Worm (Caenorhabditis elegans) whole organism, L1 larva: ENCODE measurements around the gene str-106.

Experiments used
- ceh-90 ChIP-seq: sonication (generic microtip); optimal IDR thresholded peaks from 2 replicates; lab custom pipeline; 2016; ENCODE audit warnings: missing genetic modification characterization, missing compliant biosample characterization
- egl-27 ChIP-seq, 2 experiments: fragments of 150-350 bp in 1 of 2; sonication (generic microtip); optimal IDR thresholded peaks; 3 replicates each; lab custom pipeline; 2017 to 2018; ENCODE audit warnings: missing biosample characterization in 2 of 2, missing genetic modification characterization in 2 of 2, missing genetic modification reagents in 2 of 2
- lin-39 ChIP-seq: fragments of 150-350 bp; optimal IDR thresholded peaks from 2 replicates; lab custom pipeline; 2014; ENCODE audit warnings: missing biosample characterization, missing genetic modification reagents, missing genetic modification characterization
- lsy-2 ChIP-seq, 2 experiments: fragments of 150-350 bp; optimal IDR thresholded peaks; 2 replicates each; lab custom pipeline; 2014; ENCODE audit warnings: missing biosample characterization in 2 of 2, missing genetic modification characterization in 2 of 2
- mep-1 ChIP-seq: fragments of 150-350 bp; optimal IDR thresholded peaks from 2 replicates; lab custom pipeline; 2014; ENCODE audit warnings: missing biosample characterization, missing genetic modification characterization
- skn-1 ChIP-seq: fragments of 150-350 bp; optimal IDR thresholded peaks from 2 replicates; lab custom pipeline; 2014; ENCODE audit warnings: missing biosample characterization, missing genetic modification characterization
- snpc-4 ChIP-seq: fragments of 150-350 bp; optimal IDR thresholded peaks from 2 replicates; lab custom pipeline; 2014; ENCODE audit warnings: missing biosample characterization, missing genetic modification characterization
- unc-62 ChIP-seq: fragments of 150-350 bp; optimal IDR thresholded peaks from 2 replicates; lab custom pipeline; 2014; ENCODE audit warnings: missing biosample characterization, missing genetic modification reagents, missing genetic modification characterization
- ztf-11 ChIP-seq, 2 experiments: sonication (generic microtip); optimal IDR thresholded peaks; 2 replicates each; lab custom pipeline; 2016 to 2017; ENCODE audit warnings: missing genetic modification characterization in 2 of 2, missing biosample characterization in 1 of 2, missing compliant biosample characterization in 1 of 2
- ztf-4 ChIP-seq: fragments of 150-350 bp; optimal IDR thresholded peaks from 2 replicates; lab custom pipeline; 2014; ENCODE audit warnings: missing biosample characterization, missing genetic modification characterization

DNA sequence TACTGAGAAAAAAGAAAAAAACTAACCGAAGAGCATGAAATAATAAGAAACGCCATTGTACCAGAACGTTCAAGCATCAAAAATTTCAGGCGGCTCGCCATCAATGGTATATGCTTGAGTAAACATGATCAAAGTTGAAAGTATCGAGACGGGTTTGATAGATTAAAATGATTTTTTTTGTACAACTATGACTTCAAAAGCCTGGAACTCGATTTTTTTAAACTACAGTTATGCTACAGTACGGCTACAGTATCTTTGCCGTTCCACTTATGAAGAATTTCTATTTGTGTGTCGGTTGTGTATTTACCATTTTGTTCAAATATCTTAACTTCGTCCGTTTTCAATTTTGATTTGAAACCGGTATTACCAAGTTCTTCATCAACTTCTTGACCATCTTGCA, 25.3 kb upstream of the str-106 start, which contains the start of gene str-97:
- no peak for TF ChIP-seq mep-1 (tag; lab: Kevin White, UChicago)
- TF ChIP-seq lsy-2 (tag; optimal IDR thresholded peaks at IDR 0.05; lab: Kevin White, UChicago) = no peak
- TF ChIP-seq skn-1 (tag; lab: Kevin White, UChicago) = no peak
- no peak for TF ChIP-seq unc-62 (GFP tag; lab: Kevin White, UChicago)
- TF ChIP-seq egl-27 (tag; optimal IDR thresholded peaks at IDR 0.05; lab: Kevin White, UChicago) = no peak
- TF ChIP-seq ceh-90 (tag; lab: Kevin White, UChicago) = no peak
- no peak for TF ChIP-seq ztf-4 (tag; lab: Kevin White, UChicago)
- no peak for TF ChIP-seq ztf-11 (tag; optimal IDR thresholded peaks at IDR 0.05; lab: Kevin White, UChicago)
- no peak for TF ChIP-seq snpc-4
- TF ChIP-seq lin-39 = no peak
